Worm (Caenorhabditis elegans) whole organism, L3 larva: ENCODE results near the gene AH6.17.

ENCODE experiments used
- ceh-9 ChIP-seq: sonication (generic microtip); optimal IDR thresholded peaks from 2 replicates; lab custom pipeline; 2018; ENCODE audit warnings: missing biosample characterization, missing genetic modification characterization
- egl-5 ChIP-seq: fragments of 150-350 bp; optimal IDR thresholded peaks from 2 replicates; lab custom pipeline; 2017; ENCODE audit warnings: missing biosample characterization, missing genetic modification reagents, missing genetic modification characterization, inconsistent platforms
- elt-3 ChIP-seq, 3 experiments: fragments of 150-350 bp in 1 of 3; sonication (generic microtip) in 2 of 3; optimal IDR thresholded peaks; 2 replicates in 2 of 3; 4 replicates in 1 of 3; lab custom pipeline; 2014 to 2017; ENCODE audit warnings: missing biosample characterization in 3 of 3, missing genetic modification characterization in 3 of 3
- unc-62 ChIP-seq: fragments of 150-350 bp; sonication (generic microtip); optimal IDR thresholded peaks from 4 replicates; lab custom pipeline; 2014; ENCODE audit warnings: missing biosample characterization, missing genetic modification reagents, missing genetic modification characterization

- TF ChIP-seq ceh-9 (tag; lab: Kevin White, UChicago) = no peak
- no peak for TF ChIP-seq egl-5
- TF ChIP-seq elt-3 (tag; optimal IDR thresholded peaks at IDR 0.05; lab: Kevin White, UChicago) = no peak
- TF ChIP-seq unc-62 (GFP tag; lab: Kevin White, UChicago) = no peak
These were observed 21.0 kb upstream of the AH6.17 start for ce11 chrII:9501955-9502354.
